Worm (Caenorhabditis elegans) whole organism, L2 larva: ENCODE data around the gene grl-13.

Source experiments
- C34F6.9 ChIP-seq: fragments of 150-350 bp; optimal IDR thresholded peaks from 2 replicates; lab custom pipeline; 2014; ENCODE audit warnings: missing biosample characterization, missing genetic modification characterization
- F13H6.1 ChIP-seq: sonication (generic microtip); optimal IDR thresholded peaks from 2 replicates; lab custom pipeline; 2016; ENCODE audit warnings: missing genetic modification characterization, missing compliant biosample characterization
- R02D3.7 ChIP-seq: fragments of 150-350 bp; optimal IDR thresholded peaks from 2 replicates; lab custom pipeline; 2014; ENCODE audit warnings: missing biosample characterization, missing genetic modification characterization
- Y55F3AM.14 ChIP-seq: fragments of 200-800 bp; sonication (Bioruptor generic); optimal IDR thresholded peaks from 2 replicates; lab custom pipeline; 2018; ENCODE audit warnings: mild to moderate bottlenecking, missing genetic modification characterization, missing compliant biosample characterization
- ZK546.5 ChIP-seq: sonication (generic microtip); optimal IDR thresholded peaks from 2 replicates; lab custom pipeline; 2017; ENCODE audit warnings: missing biosample characterization, missing genetic modification characterization
- alr-1 ChIP-seq: fragments of 150-350 bp; optimal IDR thresholded peaks from 2 replicates; lab custom pipeline; 2014; ENCODE audit warnings: missing biosample characterization, missing genetic modification characterization
- aly-2 ChIP-seq: fragments of 150-350 bp; optimal IDR thresholded peaks from 2 replicates; lab custom pipeline; 2014; ENCODE audit warnings: missing biosample characterization, missing genetic modification characterization
- ama-1 ChIP-seq: fragments of 150-350 bp; optimal IDR thresholded peaks from 2 replicates; lab custom pipeline; 2018; ENCODE audit warnings: inconsistent platforms
- blmp-1 ChIP-seq: sonication (generic microtip); optimal IDR thresholded peaks from 2 replicates; lab custom pipeline; 2017; ENCODE audit warnings: missing genetic modification characterization, mild to moderate bottlenecking, missing compliant biosample characterization, antibody characterized with exemption, moderate library complexity; ENCODE audit not compliant: insufficient read depth
- ceh-16 ChIP-seq: fragments of 150-350 bp; optimal IDR thresholded peaks from 2 replicates; lab custom pipeline; 2014; ENCODE audit warnings: missing biosample characterization, missing genetic modification characterization
- ceh-82 ChIP-seq: fragments of 150-350 bp; optimal IDR thresholded peaks from 2 replicates; lab custom pipeline; 2014; ENCODE audit warnings: missing biosample characterization, missing genetic modification characterization
- crh-2 ChIP-seq: sonication (generic microtip); optimal IDR thresholded peaks from 2 replicates; lab custom pipeline; 2017; ENCODE audit warnings: missing biosample characterization, missing genetic modification characterization
- dmd-4 ChIP-seq: sonication (generic microtip); optimal IDR thresholded peaks from 2 replicates; lab custom pipeline; 2017; ENCODE audit warnings: missing biosample characterization, missing genetic modification characterization
- egl-27 ChIP-seq: sonication (generic microtip); optimal IDR thresholded peaks from 3 replicates; lab custom pipeline; 2017; ENCODE audit warnings: missing biosample characterization, missing genetic modification reagents, missing genetic modification characterization
- elt-1 ChIP-seq: fragments of 150-350 bp; optimal IDR thresholded peaks from 2 replicates; lab custom pipeline; 2014; ENCODE audit warnings: missing biosample characterization, missing genetic modification characterization
- gmeb-1 ChIP-seq: fragments of 150-350 bp; optimal IDR thresholded peaks from 2 replicates; lab custom pipeline; 2014; ENCODE audit warnings: missing biosample characterization, missing genetic modification characterization
- lin-11 ChIP-seq: fragments of 150-350 bp; sonication (generic microtip); optimal IDR thresholded peaks from 2 replicates; lab custom pipeline; 2014; ENCODE audit warnings: missing biosample characterization, missing genetic modification characterization, inconsistent platforms, mixed read lengths
- lin-13 ChIP-seq: fragments of 150-350 bp; optimal IDR thresholded peaks from 2 replicates; lab custom pipeline; 2014; ENCODE audit warnings: missing biosample characterization, missing genetic modification reagents, missing genetic modification characterization
- lin-39 ChIP-seq: fragments of 150-350 bp; optimal IDR thresholded peaks from 2 replicates; lab custom pipeline; 2014; ENCODE audit warnings: missing biosample characterization, missing genetic modification reagents, missing genetic modification characterization
- lsy-2 ChIP-seq, 2 experiments: fragments of 150-350 bp in 1 of 2; sonication (generic microtip) in 1 of 2; optimal IDR thresholded peaks; 2 replicates each; lab custom pipeline; 2014 to 2017; ENCODE audit warnings: missing biosample characterization in 2 of 2, missing genetic modification characterization in 2 of 2
- mbf-1 ChIP-seq: sonication (generic microtip); optimal IDR thresholded peaks from 2 replicates; lab custom pipeline; 2017; ENCODE audit warnings: missing biosample characterization, missing genetic modification characterization
- mdl-1 ChIP-seq, 2 experiments: fragments of 150-350 bp in 1 of 2; sonication (generic microtip) in 1 of 2; optimal IDR thresholded peaks; 2 replicates each; lab custom pipeline; 2017; ENCODE audit warnings: missing biosample characterization in 2 of 2, missing genetic modification characterization in 2 of 2
- nhr-10 ChIP-seq: sonication (generic microtip); optimal IDR thresholded peaks from 2 replicates; lab custom pipeline; 2017; ENCODE audit warnings: missing biosample characterization, missing genetic modification characterization
- nhr-11 ChIP-seq: fragments of 150-350 bp; optimal IDR thresholded peaks from 2 replicates; lab custom pipeline; 2014; ENCODE audit warnings: missing biosample characterization, missing genetic modification characterization
- nhr-12 ChIP-seq: fragments of 150-350 bp; optimal IDR thresholded peaks from 2 replicates; lab custom pipeline; 2014; ENCODE audit warnings: missing biosample characterization, missing genetic modification characterization
- nhr-129 ChIP-seq: fragments of 150-350 bp; optimal IDR thresholded peaks from 2 replicates; lab custom pipeline; 2014; ENCODE audit warnings: missing biosample characterization, missing genetic modification characterization
- nhr-21 ChIP-seq: fragments of 150-350 bp; optimal IDR thresholded peaks from 2 replicates; lab custom pipeline; 2014; ENCODE audit warnings: missing biosample characterization, missing genetic modification characterization
- nhr-23 ChIP-seq: fragments of 150-350 bp; optimal IDR thresholded peaks from 2 replicates; lab custom pipeline; 2014; ENCODE audit warnings: missing biosample characterization, missing genetic modification reagents, missing genetic modification characterization
- nhr-237 ChIP-seq: fragments of 150-350 bp; optimal IDR thresholded peaks from 2 replicates; lab custom pipeline; 2014; ENCODE audit warnings: missing biosample characterization, missing genetic modification characterization
- nhr-25 ChIP-seq: fragments of 150-350 bp; sonication (generic microtip); optimal IDR thresholded peaks from 3 replicates; lab custom pipeline; 2014; ENCODE audit warnings: missing biosample characterization, missing genetic modification characterization
- nhr-6 ChIP-seq: fragments of 150-350 bp; optimal IDR thresholded peaks from 2 replicates; lab custom pipeline; 2014; ENCODE audit warnings: missing biosample characterization, missing genetic modification characterization
- nhr-77 ChIP-seq: fragments of 150-350 bp; optimal IDR thresholded peaks from 2 replicates; lab custom pipeline; 2014; ENCODE audit warnings: missing biosample characterization, missing genetic modification characterization
- peb-1 ChIP-seq: fragments of 150-350 bp; optimal IDR thresholded peaks from 2 replicates; lab custom pipeline; 2014; ENCODE audit warnings: missing biosample characterization, missing genetic modification characterization
- sem-4 ChIP-seq: fragments of 150-350 bp; optimal IDR thresholded peaks from 2 replicates; lab custom pipeline; 2014; ENCODE audit warnings: missing biosample characterization, missing genetic modification reagents, missing genetic modification characterization
- skn-1 ChIP-seq: sonication (generic microtip); optimal IDR thresholded peaks from 2 replicates; lab custom pipeline; 2017; ENCODE audit warnings: missing biosample characterization, missing genetic modification characterization
- sma-3 ChIP-seq: sonication (generic microtip); optimal IDR thresholded peaks from 2 replicates; lab custom pipeline; 2016; ENCODE audit warnings: missing genetic modification reagents, missing genetic modification characterization, missing compliant biosample characterization
- sma-9 ChIP-seq, 2 experiments: fragments of 150-350 bp in 1 of 2; sonication (generic microtip) in 1 of 2; optimal IDR thresholded peaks; 2 replicates each; lab custom pipeline; 2014 to 2016; ENCODE audit warnings: missing genetic modification characterization in 2 of 2, mild to moderate bottlenecking in 1 of 2, missing biosample characterization in 1 of 2, missing compliant biosample characterization in 1 of 2, missing genetic modification reagents in 1 of 2, moderate library complexity in 1 of 2
- unc-39 ChIP-seq: fragments of 150-350 bp; optimal IDR thresholded peaks from 2 replicates; lab custom pipeline; 2014; ENCODE audit warnings: missing biosample characterization, missing genetic modification characterization
- unc-55 ChIP-seq: fragments of 150-350 bp; sonication (generic microtip); optimal IDR thresholded peaks from 3 replicates; lab custom pipeline; 2014; ENCODE audit warnings: missing biosample characterization, missing genetic modification reagents, missing genetic modification characterization
- unc-62 ChIP-seq: fragments of 150-350 bp; optimal IDR thresholded peaks from 2 replicates; lab custom pipeline; 2014; ENCODE audit warnings: missing biosample characterization, missing genetic modification reagents, missing genetic modification characterization
- ztf-1 ChIP-seq: fragments of 200-800 bp; sonication (Bioruptor generic); conservative IDR thresholded peaks from 2 replicates; pipeline ENCODE4 v1.3.6; 2022; ENCODE audit warnings: missing genetic modification characterization, missing compliant biosample characterization
- ztf-11 ChIP-seq: sonication (generic microtip); optimal IDR thresholded peaks from 2 replicates; lab custom pipeline; 2017; ENCODE audit warnings: missing biosample characterization, missing genetic modification characterization

The grl-13 gene

ce11 chrV:4357369-4357768 lies 7.0 kb downstream of the grl-13 start:
- TF ChIP-seq ZK546.5 (no peak), Y55F3AM.14 (no peak), sma-9 (GFP tag; optimal IDR thresholded peaks at IDR 0.05; lab: Kevin White, UChicago) (peak; percentile 43), sma-9 (tag; optimal IDR thresholded peaks at IDR 0.05; lab: Kevin White, UChicago) (no peak), nhr-23 (tag; lab: Kevin White, UChicago) (no peak), lsy-2 (tag; optimal IDR thresholded peaks at IDR 0.05; lab: Kevin White, UChicago) (peak in 1 of 2 experiments; percentile 20), C34F6.9 (tag; lab: Kevin White, UChicago) (peak; percentile 13), egl-27 (tag; lab: Kevin White, UChicago) (peak; percentile 12), nhr-129 (tag; lab: Kevin White, UChicago) (peak; percentile 13), sem-4 (tag; lab: Kevin White, UChicago) (peak; percentile 64), crh-2 (tag; lab: Kevin White, UChicago) (no peak)

- TF ChIP-seq sma-3 (GFP tag; lab: Kevin White, UChicago) = no peak
- TF ChIP-seq, all 48 proteins: peak for 0
Measured at ce11 chrV:4356047-4356612, 8.3 kb downstream of the grl-13 start.

ce11 chrV:4346799-4347198 lies 17.6 kb downstream of the grl-13 start, which contains the start of gene mcm-7:
TSS of gene mcm-7 (plus strand) at chrV:4347166.
- no peak for TF ChIP-seq elt-1 (tag; lab: Kevin White, UChicago)
- no peak for TF ChIP-seq ztf-1
- no peak for TF ChIP-seq ZK546.5
- TF ChIP-seq lsy-2 (tag; optimal IDR thresholded peaks at IDR 0.05; lab: Kevin White, UChicago) = peak; percentile 24 to 79
- TF ChIP-seq sma-3 (GFP tag; lab: Kevin White, UChicago) = peak; percentile 35
- peak; percentile 72 for TF ChIP-seq nhr-129 (tag; lab: Kevin White, UChicago)
- TF ChIP-seq mbf-1 (tag; lab: Kevin White, UChicago) = no peak
- no peak for TF ChIP-seq peb-1
- TF ChIP-seq unc-55 (GFP tag; lab: Kevin White, UChicago) = peak; percentile 85
- TF ChIP-seq ztf-11 (tag; lab: Kevin White, UChicago) = no peak
- TF ChIP-seq lin-11 (tag; lab: Kevin White, UChicago) = peak; percentile 65
- TF ChIP-seq nhr-10 (tag; lab: Kevin White, UChicago) = no peak
- no peak for TF ChIP-seq unc-62
- TF ChIP-seq blmp-1 (tag; lab: Kevin White, UChicago) = no peak
- no peak for TF ChIP-seq nhr-77 (tag; lab: Kevin White, UChicago)
- no peak for TF ChIP-seq nhr-6
- no peak for TF ChIP-seq nhr-11 (tag; lab: Kevin White, UChicago)
- TF ChIP-seq lin-13 (GFP tag; lab: Kevin White, UChicago) = peak; percentile 47
- TF ChIP-seq nhr-25 (tag; lab: Kevin White, UChicago) = peak; percentile 40
- peak; percentile 1 for TF ChIP-seq ama-1 (lab: Kevin White, UChicago)
- TF ChIP-seq C34F6.9 (tag; lab: Kevin White, UChicago) = peak; percentile 64
- TF ChIP-seq egl-27 (tag; lab: Kevin White, UChicago) = no peak
- peak; percentile 9 for TF ChIP-seq F13H6.1 (tag; lab: Kevin White, UChicago)
- no peak for TF ChIP-seq aly-2 (tag; lab: Kevin White, UChicago)
- peak; percentile 91 for TF ChIP-seq gmeb-1 (tag; lab: Kevin White, UChicago)
- no peak for TF ChIP-seq mdl-1 (tag; optimal IDR thresholded peaks at IDR 0.05; lab: Kevin White, UChicago)
- peak; percentile 73 for TF ChIP-seq crh-2 (tag; lab: Kevin White, UChicago)
- peak; percentile 21 for TF ChIP-seq sma-9 (GFP tag; optimal IDR thresholded peaks at IDR 0.05; lab: Kevin White, UChicago)
- no peak for TF ChIP-seq sma-9 (tag; optimal IDR thresholded peaks at IDR 0.05; lab: Kevin White, UChicago)
- no peak for TF ChIP-seq nhr-21 (tag; lab: Kevin White, UChicago)
- no peak for TF ChIP-seq nhr-12 (tag; lab: Kevin White, UChicago)
- TF ChIP-seq skn-1 (tag; lab: Kevin White, UChicago) = no peak
- TF ChIP-seq, all 48 proteins: peak for 13

- TF ChIP-seq lin-39 (tag; lab: Kevin White, UChicago) (no peak), ceh-16 (no peak), ZK546.5 (no peak), gmeb-1 (tag; lab: Kevin White, UChicago) (no peak), dmd-4 (no peak), lin-11 (tag; lab: Kevin White, UChicago) (no peak), R02D3.7 (tag; lab: Kevin White, UChicago) (no peak), blmp-1 (tag; lab: Kevin White, UChicago) (no peak), ceh-82 (tag; lab: Kevin White, UChicago) (no peak), alr-1 (tag; lab: Kevin White, UChicago) (no peak), egl-27 (tag; lab: Kevin White, UChicago) (no peak), nhr-237 (no peak), F13H6.1 (tag; lab: Kevin White, UChicago) (no peak), nhr-21 (tag; lab: Kevin White, UChicago) (no peak), unc-39 (tag; lab: Kevin White, UChicago) (no peak), skn-1 (tag; lab: Kevin White, UChicago) (no peak), nhr-11 (tag; lab: Kevin White, UChicago) (no peak), Y55F3AM.14 (no peak)
Measured at ce11 chrV:4346325-4346724, 18.1 kb downstream of the grl-13 start, which contains the start of gene hpo-18. TSS of gene hpo-18 (minus strand) at chrV:4346425.
